Worm (Caenorhabditis elegans) whole organism, early embryonic: ENCODE results near the gene C44B7.11.
"Not testable (repeated sequence)": the region's sequence is repeated elsewhere in the genome, so short reads cannot be mapped to it uniquely, and the experiment has no call there.

ENCODE experiments used
- ama-1 ChIP-seq: fragments of 150-350 bp; optimal IDR thresholded peaks from 2 replicates; lab custom pipeline; 2014
- flt-1 ChIP-seq: fragments of 200-800 bp; sonication (Bioruptor generic); IDR thresholded peaks from 2 replicates; pipeline ENCODE4 v1.3.6; 2022; ENCODE audit warnings: missing genetic modification characterization, missing compliant biosample characterization

- TF ChIP-seq ama-1 (lab: Kevin White, UChicago); flt-1 (GFP tag; lab: Robert Waterston, UW): not testable (repeated sequence)
Measured at ce11 chrII:6907657-6908056, 10.3 kb upstream of the C44B7.11 start, which contains the start of gene B0252.3.
